Fruit fly (Drosophila melanogaster) whole organism, prepupa: Measurements from ENCODE around the gene Gr10b.

Experiments
- CG10631 ChIP-seq: fragments of 200-800 bp; sonication (Bioruptor generic); optimal IDR thresholded peaks from 2 replicates; lab custom pipeline; 2016; ENCODE audit warnings: missing biosample characterization, missing genetic modification characterization
- CG10669 ChIP-seq: fragments of 200-800 bp; sonication (Bioruptor generic); optimal IDR thresholded peaks from 3 replicates; lab custom pipeline; 2018; ENCODE audit warnings: missing biosample characterization, mild to moderate bottlenecking, missing genetic modification characterization, moderate library complexity
- CG11294 ChIP-seq: fragments of 200-800 bp; sonication (Bioruptor generic); IDR thresholded peaks from 2 replicates; pipeline ENCODE4 v1.3.6; 2022; ENCODE audit warnings: missing biosample characterization, missing genetic modification characterization
- CG11762 ChIP-seq: fragments of 200-800 bp; sonication (Bioruptor generic); optimal IDR thresholded peaks from 3 replicates; lab custom pipeline; 2016; ENCODE audit warnings: missing biosample characterization, missing genetic modification characterization; ENCODE audit not compliant: insufficient read depth
- CG11902 ChIP-seq: fragments of 200-800 bp; sonication (Bioruptor generic); optimal IDR thresholded peaks from 3 replicates; lab custom pipeline; 2016; ENCODE audit warnings: missing biosample characterization, missing genetic modification characterization
- CG15336 ChIP-seq: fragments of 200-800 bp; sonication (Bioruptor generic); IDR thresholded peaks from 2 replicates; pipeline ENCODE4 v1.3.6; 2022; ENCODE audit warnings: missing biosample characterization, missing genetic modification characterization
- CG1621 ChIP-seq: fragments of 200-800 bp; sonication (Bioruptor generic); optimal IDR thresholded peaks from 3 replicates; lab custom pipeline; 2018; ENCODE audit warnings: missing biosample characterization, mild to moderate bottlenecking, missing genetic modification characterization
- CG16779 ChIP-seq: fragments of 200-800 bp; sonication (Bioruptor generic); optimal IDR thresholded peaks from 3 replicates; lab custom pipeline; 2017; ENCODE audit warnings: missing biosample characterization, mild to moderate bottlenecking, missing genetic modification characterization
- CG3032 ChIP-seq: fragments of 200-800 bp; optimal IDR thresholded peaks from 2 replicates; lab custom pipeline; 2019; ENCODE audit warnings: missing biosample characterization, mild to moderate bottlenecking, missing genetic modification characterization, moderate library complexity
- CG31627 ChIP-seq: fragments of 200-800 bp; sonication (Bioruptor generic); optimal IDR thresholded peaks from 3 replicates; lab custom pipeline; 2016; ENCODE audit warnings: missing biosample characterization, missing genetic modification characterization
- CG32006 ChIP-seq: fragments of 200-800 bp; sonication (Bioruptor generic); optimal IDR thresholded peaks from 3 replicates; lab custom pipeline; 2017; ENCODE audit warnings: missing biosample characterization, mild to moderate bottlenecking, missing genetic modification characterization
- CG6163 ChIP-seq: fragments of 200-800 bp; sonication (Bioruptor generic); IDR thresholded peaks from 3 replicates; pipeline ENCODE4 v1.3.6; 2022; ENCODE audit warnings: missing biosample characterization, missing genetic modification characterization
- CG6276 ChIP-seq: fragments of 200-800 bp; sonication (Bioruptor generic); optimal IDR thresholded peaks from 2 replicates; lab custom pipeline; 2017; ENCODE audit warnings: missing biosample characterization, mild to moderate bottlenecking, missing genetic modification characterization
- CG6808 ChIP-seq: fragments of 200-800 bp; sonication (Bioruptor generic); optimal IDR thresholded peaks from 3 replicates; lab custom pipeline; 2017; ENCODE audit warnings: missing biosample characterization, missing genetic modification characterization, mild to moderate bottlenecking, moderate library complexity, missing genetic modification reagents
- CG8119 ChIP-seq: fragments of 200-800 bp; sonication (Bioruptor generic); IDR thresholded peaks from 3 replicates; pipeline ENCODE4 v1.3.6; 2022; ENCODE audit warnings: missing biosample characterization, missing genetic modification characterization
- CG8319 ChIP-seq: fragments of 200-800 bp; sonication (Bioruptor generic); optimal IDR thresholded peaks from 3 replicates; lab custom pipeline; 2016; ENCODE audit warnings: missing biosample characterization, missing genetic modification characterization
- CG9139 ChIP-seq: fragments of 200-800 bp; sonication (Bioruptor generic); optimal IDR thresholded peaks from 3 replicates; lab custom pipeline; 2017; ENCODE audit warnings: missing biosample characterization, mild to moderate bottlenecking, missing genetic modification characterization
- Eip75B ChIP-seq: fragments of 200-800 bp; sonication (Bioruptor generic); optimal IDR thresholded peaks from 3 replicates; lab custom pipeline; 2016; ENCODE audit warnings: missing biosample characterization, missing genetic modification characterization
- Eip78C ChIP-seq: fragments of 200-800 bp; sonication (Bioruptor generic); peaks from one replicate; lab custom pipeline; 2016; ENCODE audit warnings: missing biosample characterization, missing genetic modification characterization
- Ets96B ChIP-seq: fragments of 200-800 bp; optimal IDR thresholded peaks from 2 replicates; lab custom pipeline; 2019; ENCODE audit warnings: missing biosample characterization, mild to moderate bottlenecking, missing genetic modification characterization, moderate library complexity
- Gug ChIP-seq: fragments of 200-800 bp; sonication (Bioruptor generic); IDR thresholded peaks from 2 replicates; pipeline ENCODE4 v1.3.6; 2022; ENCODE audit warnings: missing biosample characterization, missing genetic modification characterization
- Hr38 ChIP-seq: sonication (Bioruptor generic); optimal IDR thresholded peaks from 2 replicates; lab custom pipeline; 2016; ENCODE audit warnings: missing biosample characterization, missing genetic modification characterization
- Hr4 ChIP-seq: fragments of 200-800 bp; sonication (Bioruptor generic); optimal IDR thresholded peaks from 3 replicates; lab custom pipeline; 2016; ENCODE audit warnings: missing biosample characterization, missing genetic modification characterization
- Lpt ChIP-seq: fragments of 200-800 bp; sonication (Bioruptor generic); optimal IDR thresholded peaks from 3 replicates; lab custom pipeline; 2016; ENCODE audit warnings: missing biosample characterization, missing genetic modification characterization
- Met ChIP-seq: fragments of 200-800 bp; sonication (Bioruptor generic); optimal IDR thresholded peaks from 3 replicates; lab custom pipeline; 2016; ENCODE audit warnings: missing biosample characterization, missing genetic modification characterization
- OdsH ChIP-seq: fragments of 200-800 bp; sonication (Bioruptor generic); optimal IDR thresholded peaks from 3 replicates; lab custom pipeline; 2016; ENCODE audit warnings: missing biosample characterization, missing genetic modification characterization
- Smox ChIP-seq: fragments of 200-800 bp; sonication (Bioruptor generic); optimal IDR thresholded peaks from 3 replicates; lab custom pipeline; 2016; ENCODE audit warnings: missing biosample characterization, missing genetic modification characterization
- Sox102F ChIP-seq: fragments of 200-800 bp; sonication (Bioruptor generic); optimal IDR thresholded peaks from 2 replicates; lab custom pipeline; 2016; ENCODE audit warnings: missing biosample characterization, mild to moderate bottlenecking, missing genetic modification characterization
- Sox15 ChIP-seq: fragments of 200-800 bp; sonication (Bioruptor generic); optimal IDR thresholded peaks from 3 replicates; lab custom pipeline; 2016; ENCODE audit warnings: missing biosample characterization, missing genetic modification characterization
- achi ChIP-seq: fragments of 200-800 bp; sonication (Bioruptor generic); optimal IDR thresholded peaks from 3 replicates; lab custom pipeline; 2016; ENCODE audit warnings: missing biosample characterization, missing genetic modification characterization
- acj6 ChIP-seq: fragments of 200-800 bp; sonication (Bioruptor generic); optimal IDR thresholded peaks from 3 replicates; lab custom pipeline; 2016; ENCODE audit warnings: missing biosample characterization, missing genetic modification characterization
- cyc ChIP-seq: fragments of 200-800 bp; sonication (Bioruptor generic); optimal IDR thresholded peaks from 3 replicates; lab custom pipeline; 2016; ENCODE audit warnings: missing biosample characterization, missing genetic modification characterization
- dac ChIP-seq: fragments of 200-800 bp; sonication (Bioruptor generic); optimal IDR thresholded peaks from 2 replicates; lab custom pipeline; 2017; ENCODE audit warnings: missing biosample characterization, mild to moderate bottlenecking, missing genetic modification characterization
- fd85E ChIP-seq: fragments of 200-800 bp; sonication (Bioruptor generic); optimal IDR thresholded peaks from 3 replicates; lab custom pipeline; 2016; ENCODE audit warnings: missing biosample characterization, missing genetic modification characterization
- fkh ChIP-seq: fragments of 200-800 bp; sonication (Bioruptor generic); optimal IDR thresholded peaks from 3 replicates; lab custom pipeline; 2017; ENCODE audit warnings: missing biosample characterization, mild to moderate bottlenecking, missing genetic modification characterization, moderate library complexity
- lz ChIP-seq: fragments of 200-800 bp; sonication (Bioruptor generic); optimal IDR thresholded peaks from 3 replicates; lab custom pipeline; 2016; ENCODE audit warnings: missing biosample characterization, missing genetic modification characterization
- net ChIP-seq: fragments of 200-800 bp; sonication (Bioruptor generic); optimal IDR thresholded peaks from 3 replicates; lab custom pipeline; 2016; ENCODE audit warnings: missing biosample characterization, missing genetic modification characterization
- salr ChIP-seq, 2 experiments: fragments of 200-800 bp; sonication (Bioruptor generic); optimal IDR thresholded peaks; 3 replicates each; lab custom pipeline; 2016 to 2018; ENCODE audit warnings: missing biosample characterization in 2 of 2, missing genetic modification characterization in 2 of 2, mild to moderate bottlenecking in 1 of 2
- spab ChIP-seq: fragments of 200-800 bp; sonication (Bioruptor generic); optimal IDR thresholded peaks from 2 replicates; lab custom pipeline; 2017; ENCODE audit warnings: missing biosample characterization, mild to moderate bottlenecking, missing genetic modification characterization, missing genetic modification reagents
- ss ChIP-seq, 2 experiments: fragments of 200-800 bp; sonication (Bioruptor generic); optimal IDR thresholded peaks; 2 replicates in 1 of 2; 3 replicates in 1 of 2; lab custom pipeline; 2017 to 2018; ENCODE audit warnings: mild to moderate bottlenecking in 2 of 2, missing biosample characterization in 2 of 2, missing genetic modification characterization in 2 of 2, moderate library complexity in 1 of 2
- svp ChIP-seq: fragments of 200-800 bp; sonication (Bioruptor generic); peaks from one replicate; lab custom pipeline; 2016; ENCODE audit warnings: missing biosample characterization, missing genetic modification characterization
- topi ChIP-seq: fragments of 200-800 bp; sonication (Bioruptor generic); optimal IDR thresholded peaks from 3 replicates; lab custom pipeline; 2016; ENCODE audit warnings: missing biosample characterization, missing genetic modification characterization
- vri ChIP-seq: fragments of 200-800 bp; sonication (Bioruptor generic); optimal IDR thresholded peaks from 3 replicates; lab custom pipeline; 2016; ENCODE audit warnings: missing biosample characterization, mild to moderate bottlenecking, missing genetic modification characterization

Gr10b gene

DNA sequence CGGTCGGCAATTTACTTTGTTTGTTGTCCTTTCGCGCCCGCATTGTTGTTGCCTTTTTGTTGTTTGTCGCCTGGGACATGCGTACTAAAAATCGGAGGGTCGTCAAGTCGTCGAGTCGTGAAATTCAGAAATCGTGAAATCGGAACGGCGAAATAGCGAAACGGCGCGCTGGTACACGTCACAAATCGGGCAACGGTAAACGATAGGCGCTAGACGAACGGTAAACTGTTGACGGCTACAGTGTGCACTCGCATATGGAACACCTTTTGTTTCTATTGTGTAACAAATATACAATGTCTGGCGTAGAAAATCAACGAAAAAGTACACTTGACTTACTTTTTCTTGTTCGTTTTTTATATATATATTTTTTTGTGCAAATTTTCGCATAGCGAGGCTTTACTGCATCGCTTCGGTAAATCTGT is 29.0 kb downstream of the Gr10b start (continued):
- TF ChIP-seq CG8119 (GFP tag; lab: Robert Waterston, UW) (peak; percentile 36; the same call in 2 of the 3 replicates), OdsH (GFP tag; lab: Kevin White, UChicago) (peak; percentile 60), Hr38 (GFP tag; lab: Kevin White, UChicago) (no peak), Hr4 (GFP tag; lab: Kevin White, UChicago) (peak; percentile 42), dac (GFP tag; lab: Kevin White, UChicago) (peak; percentile 3), lz (GFP tag; lab: Kevin White, UChicago) (peak; percentile 17), CG9139 (no peak), CG10631 (GFP tag; lab: Kevin White, UChicago) (peak; percentile 28), fkh (GFP tag; lab: Kevin White, UChicago) (peak; percentile 12), spab (GFP tag; lab: Kevin White, UChicago) (peak; percentile 18), fd85E (GFP tag; lab: Kevin White, UChicago) (no peak), Sox102F (peak; percentile 27), CG1621 (tag; lab: Kevin White, UChicago) (no peak), CG11762 (GFP tag; lab: Kevin White, UChicago) (no peak), CG15336 (GFP tag; lab: Robert Waterston, UW) (peak; percentile 64), Lpt (no peak), svp (GFP tag; lab: Kevin White, UChicago) (peak; percentile 36), net (GFP tag; lab: Kevin White, UChicago) (peak; percentile 24), CG6276 (no peak), ss (GFP tag; optimal IDR thresholded peaks at IDR 0.05; lab: Kevin White, UChicago) (peak; percentile 2 to 50), Ets96B (tag; lab: Kevin White, UChicago) (peak; percentile 18), Gug (peak; percentile 34), CG3032 (tag; lab: Kevin White, UChicago) (peak; percentile 39), CG16779 (tag; lab: Kevin White, UChicago) (no peak), Eip75B (peak; percentile 50), Eip78C (GFP tag; lab: Kevin White, UChicago) (peak; percentile 85), CG11294 (peak; percentile 49; the same call in 1 of the 2 replicates), CG6163 (GFP tag; lab: Robert Waterston, UW) (peak; percentile 68), CG32006 (GFP tag; lab: Kevin White, UChicago) (peak; percentile 37), topi (peak; percentile 39), Met (GFP tag; lab: Kevin White, UChicago) (peak; percentile 32), vri (GFP tag; lab: Kevin White, UChicago) (no peak), CG8319 (GFP tag; lab: Kevin White, UChicago) (no peak)
- TF ChIP-seq, all 60 proteins: peak for 42

DNA sequence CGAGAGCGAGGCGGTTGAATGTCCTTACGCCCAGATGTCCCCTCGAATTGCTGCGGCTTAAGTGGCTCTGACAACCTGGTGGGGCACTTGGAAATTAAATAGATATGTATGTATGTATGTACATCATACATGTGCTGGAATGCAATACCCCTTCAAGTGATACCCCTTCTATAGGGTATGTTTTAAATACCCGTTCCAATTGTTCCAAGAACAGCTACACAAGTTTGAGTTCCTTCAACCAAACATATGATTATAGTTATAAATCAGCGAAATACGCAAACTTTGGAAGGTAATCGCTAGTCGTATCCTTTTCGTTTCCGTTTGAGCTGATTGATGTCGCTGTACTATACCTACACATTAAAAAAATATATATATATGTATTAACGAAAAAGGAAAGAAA is 29.5 kb downstream of the Gr10b start:
- peak; percentile 5 for TF ChIP-seq acj6 (GFP tag; lab: Kevin White, UChicago)
- no peak for TF ChIP-seq Hr4 (GFP tag; lab: Kevin White, UChicago)
- no peak for TF ChIP-seq CG6808 (GFP tag; lab: Kevin White, UChicago)
- peak; percentile 5 for TF ChIP-seq CG10631 (GFP tag; lab: Kevin White, UChicago)
- TF ChIP-seq Lpt: no peak
- TF ChIP-seq achi (GFP tag; lab: Kevin White, UChicago): no peak
- TF ChIP-seq svp (GFP tag; lab: Kevin White, UChicago): peak; percentile 59
- TF ChIP-seq Ets96B (tag; lab: Kevin White, UChicago): peak; percentile 10
- TF ChIP-seq CG10669: peak; percentile 24

- TF ChIP-seq cyc (GFP tag; lab: Kevin White, UChicago): no peak
- TF ChIP-seq CG31627: no peak
- no peak for TF ChIP-seq CG11902 (GFP tag; lab: Kevin White, UChicago)
- no peak for TF ChIP-seq topi
- no peak for TF ChIP-seq acj6 (GFP tag; lab: Kevin White, UChicago)
- TF ChIP-seq salr (GFP tag; optimal IDR thresholded peaks at IDR 0.05; lab: Kevin White, UChicago): no peak
- no peak for TF ChIP-seq CG8319 (GFP tag; lab: Kevin White, UChicago)
- TF ChIP-seq CG11762 (GFP tag; lab: Kevin White, UChicago): no peak
- no peak for TF ChIP-seq Smox
- TF ChIP-seq CG1621 (tag; lab: Kevin White, UChicago): no peak
- no peak for TF ChIP-seq spab (GFP tag; lab: Kevin White, UChicago)
- no peak for TF ChIP-seq dac (GFP tag; lab: Kevin White, UChicago)
- no peak for TF ChIP-seq OdsH (GFP tag; lab: Kevin White, UChicago)
- TF ChIP-seq Sox15 (GFP tag; lab: Kevin White, UChicago): no peak
Measured at dm6 chrX:11382588-11382987, 30.4 kb downstream of the Gr10b start.
